Worm (Caenorhabditis elegans) whole organism, L3 larva: ENCODE results near the gene klp-18.

Experiments
- daf-12 ChIP-seq: fragments of 150-350 bp; optimal IDR thresholded peaks from 2 replicates; lab custom pipeline; 2014; ENCODE audit warnings: missing biosample characterization, missing genetic modification reagents, missing genetic modification characterization
- mdl-1 ChIP-seq: fragments of 150-350 bp; optimal IDR thresholded peaks from 2 replicates; lab custom pipeline; 2014; ENCODE audit warnings: missing biosample characterization, missing genetic modification characterization
- nhr-23 ChIP-seq: fragments of 150-350 bp; optimal IDR thresholded peaks from 2 replicates; lab custom pipeline; 2014; ENCODE audit warnings: missing biosample characterization, missing genetic modification reagents, missing genetic modification characterization
- nhr-25 ChIP-seq: sonication (generic microtip); optimal IDR thresholded peaks from 2 replicates; lab custom pipeline; 2017; ENCODE audit warnings: missing biosample characterization, missing genetic modification characterization
- nhr-28 ChIP-seq: fragments of 150-350 bp; optimal IDR thresholded peaks from 2 replicates; lab custom pipeline; 2014; ENCODE audit warnings: missing biosample characterization, missing genetic modification characterization
- nhr-67 ChIP-seq: fragments of 150-350 bp; optimal IDR thresholded peaks from 2 replicates; lab custom pipeline; 2014; ENCODE audit warnings: missing biosample characterization, missing genetic modification characterization
- unc-62 ChIP-seq: fragments of 150-350 bp; sonication (generic microtip); optimal IDR thresholded peaks from 4 replicates; lab custom pipeline; 2014; ENCODE audit warnings: missing biosample characterization, missing genetic modification reagents, missing genetic modification characterization
- zag-1 ChIP-seq: fragments of 150-350 bp; optimal IDR thresholded peaks from 2 replicates; lab custom pipeline; 2014; ENCODE audit warnings: missing biosample characterization, missing genetic modification characterization
- ztf-11 ChIP-seq: fragments of 150-350 bp; optimal IDR thresholded peaks from 2 replicates; lab custom pipeline; 2014; ENCODE audit warnings: missing biosample characterization, missing genetic modification characterization

DNA sequence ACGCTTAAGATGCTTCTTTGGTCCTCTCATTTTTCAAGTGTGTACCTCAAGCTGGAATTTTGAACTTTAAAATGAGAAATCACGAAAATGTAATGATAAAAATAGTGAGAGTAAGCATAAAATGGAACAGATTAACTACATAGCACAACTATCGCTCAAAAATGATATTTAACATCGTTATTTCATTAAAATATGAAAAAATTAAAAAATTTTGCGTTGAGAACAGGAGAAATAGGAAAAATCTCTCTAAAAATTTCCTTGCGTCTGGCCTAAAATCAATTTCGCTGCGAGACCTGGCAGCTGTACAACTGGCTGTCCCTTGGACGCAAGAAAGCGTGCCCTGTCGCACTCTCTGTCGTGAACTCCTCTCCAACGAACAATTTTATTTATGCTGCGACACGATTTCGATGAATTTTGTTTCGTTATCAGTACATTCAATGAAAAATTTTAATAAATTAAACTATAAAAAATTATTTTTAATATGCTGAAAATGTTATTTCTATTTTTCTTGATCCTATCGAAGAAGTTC lies 44.7 kb downstream of the klp-18 start, which contains the start of gene rps-4:
- TF ChIP-seq unc-62 (peak; percentile 14), daf-12 (tag; lab: Kevin White, UChicago) (no peak), nhr-25 (tag; lab: Kevin White, UChicago) (peak; percentile 91), nhr-23 (tag; lab: Kevin White, UChicago) (peak; percentile 88), nhr-28 (no peak), zag-1 (tag; lab: Kevin White, UChicago) (no peak), nhr-67 (no peak), mdl-1 (tag; lab: Kevin White, UChicago) (no peak), ztf-11 (no peak)
